Fruit fly (Drosophila melanogaster) whole organism, pupa: ENCODE measurements around the gene CG32801.

Source experiments
- CG10348 ChIP-seq: fragments of 200-800 bp; sonication (Bioruptor generic); IDR thresholded peaks from 2 replicates; pipeline ENCODE4 v1.3.6; 2022; ENCODE audit warnings: missing biosample characterization, missing genetic modification characterization
- CG13204 ChIP-seq: fragments of 200-800 bp; sonication (Bioruptor generic); optimal IDR thresholded peaks from 2 replicates; lab custom pipeline; 2018; ENCODE audit warnings: missing biosample characterization, mild to moderate bottlenecking, missing genetic modification characterization, moderate library complexity
- CG14655 ChIP-seq: fragments of 200-800 bp; sonication (Bioruptor generic); optimal IDR thresholded peaks from 3 replicates; lab custom pipeline; 2017; ENCODE audit warnings: mild to moderate bottlenecking, missing biosample characterization, missing genetic modification reagents, missing genetic modification characterization
- CG15710 ChIP-seq: fragments of 200-800 bp; sonication (Bioruptor generic); optimal IDR thresholded peaks from 2 replicates; lab custom pipeline; 2018; ENCODE audit warnings: missing biosample characterization, mild to moderate bottlenecking, missing genetic modification characterization, moderate library complexity
- CG17806 ChIP-seq: fragments of 200-800 bp; sonication (Bioruptor generic); optimal IDR thresholded peaks from 2 replicates; lab custom pipeline; 2018; ENCODE audit warnings: missing biosample characterization, mild to moderate bottlenecking, missing genetic modification characterization, moderate library complexity
- CG32121 ChIP-seq: fragments of 200-800 bp; sonication (Bioruptor generic); IDR thresholded peaks from 2 replicates; pipeline ENCODE4 v1.3.6; 2022; ENCODE audit warnings: missing biosample characterization, missing genetic modification characterization
- CG34367 ChIP-seq: fragments of 200-800 bp; sonication (Bioruptor generic); optimal IDR thresholded peaks from 2 replicates; lab custom pipeline; 2018; ENCODE audit warnings: missing biosample characterization, mild to moderate bottlenecking, missing genetic modification characterization
- CG4496 ChIP-seq: fragments of 200-800 bp; sonication (Bioruptor generic); IDR thresholded peaks from 3 replicates; pipeline ENCODE4 v1.3.6; 2022; ENCODE audit warnings: missing biosample characterization, missing genetic modification characterization
- CG8159 ChIP-seq: fragments of 200-800 bp; sonication (Bioruptor generic); optimal IDR thresholded peaks from 3 replicates; lab custom pipeline; 2018; ENCODE audit warnings: missing biosample characterization, mild to moderate bottlenecking, missing genetic modification characterization, moderate library complexity
- CG8301 ChIP-seq: fragments of 200-800 bp; sonication (Bioruptor generic); optimal IDR thresholded peaks from 2 replicates; lab custom pipeline; 2018; ENCODE audit warnings: missing biosample characterization, mild to moderate bottlenecking, missing genetic modification characterization
- CG9948 ChIP-seq: fragments of 200-800 bp; sonication (Bioruptor generic); optimal IDR thresholded peaks from 2 replicates; lab custom pipeline; 2018; ENCODE audit warnings: missing biosample characterization, mild to moderate bottlenecking, missing genetic modification characterization, moderate library complexity
- D1 ChIP-seq: fragments of 200-800 bp; sonication (Bioruptor generic); optimal IDR thresholded peaks from 2 replicates; lab custom pipeline; 2018; ENCODE audit warnings: missing biosample characterization, mild to moderate bottlenecking, missing genetic modification characterization, moderate library complexity
- EcR ChIP-seq: fragments of 200-800 bp; sonication (Bioruptor generic); optimal IDR thresholded peaks from 3 replicates; lab custom pipeline; 2019; ENCODE audit warnings: missing biosample characterization, missing genetic modification characterization, mild to moderate bottlenecking, moderate library complexity, missing genetic modification reagents
- Ets98B ChIP-seq: fragments of 200-800 bp; sonication (Bioruptor generic); IDR thresholded peaks from 2 replicates; pipeline ENCODE4 v1.3.6; 2022; ENCODE audit warnings: missing biosample characterization, missing genetic modification characterization
- Pif1A ChIP-seq: fragments of 200-800 bp; sonication (Bioruptor generic); optimal IDR thresholded peaks from 3 replicates; lab custom pipeline; 2016; ENCODE audit warnings: missing biosample characterization, missing genetic modification characterization
- Pif1B ChIP-seq: fragments of 200-800 bp; sonication (Bioruptor generic); optimal IDR thresholded peaks from 3 replicates; lab custom pipeline; 2016; ENCODE audit warnings: missing biosample characterization, missing genetic modification characterization
- Snoo ChIP-seq: fragments of 200-800 bp; sonication (Bioruptor generic); optimal IDR thresholded peaks from 3 replicates; lab custom pipeline; 2017; ENCODE audit warnings: missing biosample characterization, mild to moderate bottlenecking, missing genetic modification characterization, inconsistent platforms
- gl ChIP-seq: fragments of 200-800 bp; sonication (Bioruptor generic); optimal IDR thresholded peaks from 2 replicates; lab custom pipeline; 2018; ENCODE audit warnings: missing biosample characterization, mild to moderate bottlenecking, missing genetic modification characterization
- rn ChIP-seq: fragments of 200-800 bp; sonication (Bioruptor generic); IDR thresholded peaks from 2 replicates; pipeline ENCODE4 v1.3.6; 2022; ENCODE audit warnings: missing biosample characterization, missing genetic modification characterization

Gene CG32801

dm6 chrX:1854070-1854469 is 48.9 kb downstream of the CG32801 start:
- TF ChIP-seq Pif1A (GFP tag; lab: Kevin White, UChicago) (no peak), Pif1B (no peak), CG4496 (GFP tag; lab: Robert Waterston, UW) (no peak), CG14655 (GFP tag; lab: Kevin White, UChicago) (no peak), CG32121 (GFP tag; lab: Robert Waterston, UW) (no peak), rn (GFP tag; lab: Robert Waterston, UW) (no peak), CG34367 (tag; lab: Kevin White, UChicago) (no peak), EcR (GFP tag; lab: Kevin White, UChicago) (no peak), CG17806 (tag; lab: Kevin White, UChicago) (no peak), Ets98B (no peak), CG8301 (tag; lab: Kevin White, UChicago) (no peak), CG10348 (no peak), CG8159 (tag; lab: Kevin White, UChicago) (no peak), CG15710 (tag; lab: Kevin White, UChicago) (no peak), CG9948 (tag; lab: Kevin White, UChicago) (no peak), D1 (tag; lab: Kevin White, UChicago) (no peak), gl (tag; lab: Kevin White, UChicago) (no peak), CG13204 (GFP tag; lab: Kevin White, UChicago) (no peak), Snoo (tag; lab: Kevin White, UChicago) (no peak)
